Worm (Caenorhabditis elegans) whole organism, late embryonic: ENCODE results near the gene C25H3.17.
A peak's percentile ranks its signal among the peaks of the same experiment; 100 is the strongest.

Experiments used
- C08G9.2 ChIP-seq: sonication (generic microtip); optimal IDR thresholded peaks from 2 replicates; lab custom pipeline; 2016; ENCODE audit warnings: mild to moderate bottlenecking, missing genetic modification characterization, moderate library complexity, missing compliant biosample characterization
- C38D4.7 ChIP-seq: fragments of 200-800 bp; sonication (Bioruptor generic); optimal IDR thresholded peaks from 2 replicates; lab custom pipeline; 2018; ENCODE audit warnings: mild to moderate bottlenecking, missing genetic modification characterization, moderate library complexity, missing compliant biosample characterization
- F13H6.1 ChIP-seq: sonication (generic microtip); optimal IDR thresholded peaks from 2 replicates; lab custom pipeline; 2016; ENCODE audit warnings: missing genetic modification characterization, missing compliant biosample characterization
- T23F11.4 ChIP-seq: fragments of 200-800 bp; sonication (Bioruptor generic); optimal IDR thresholded peaks from 2 replicates; lab custom pipeline; 2018; ENCODE audit warnings: mild to moderate bottlenecking, missing genetic modification characterization, missing compliant biosample characterization
- Y22D7AL.16 ChIP-seq: sonication (generic microtip); optimal IDR thresholded peaks from 2 replicates; lab custom pipeline; 2016; ENCODE audit warnings: missing genetic modification characterization, missing compliant biosample characterization
- ahr-1 ChIP-seq: sonication (generic microtip); optimal IDR thresholded peaks from 2 replicates; lab custom pipeline; 2016; ENCODE audit warnings: missing genetic modification characterization, missing compliant biosample characterization
- ama-1 ChIP-seq: fragments of 150-350 bp; optimal IDR thresholded peaks from 2 replicates; lab custom pipeline; 2014
- ceh-14 ChIP-seq: sonication (generic microtip); optimal IDR thresholded peaks from 2 replicates; lab custom pipeline; 2016; ENCODE audit warnings: missing genotype, missing genetic modification characterization, missing compliant biosample characterization
- ceh-18 ChIP-seq: sonication (generic microtip); optimal IDR thresholded peaks from 2 replicates; lab custom pipeline; 2016; ENCODE audit warnings: missing genetic modification characterization, missing compliant biosample characterization
- ceh-19 ChIP-seq: fragments of 200-800 bp; sonication (Bioruptor generic); optimal IDR thresholded peaks from 2 replicates; lab custom pipeline; 2018; ENCODE audit warnings: mild to moderate bottlenecking, missing genetic modification characterization, missing compliant biosample characterization
- ceh-2 ChIP-seq: sonication (generic microtip); optimal IDR thresholded peaks from 2 replicates; lab custom pipeline; 2016; ENCODE audit warnings: missing genotype, missing genetic modification characterization, missing compliant biosample characterization
- ceh-30 ChIP-seq: fragments of 150-350 bp; optimal IDR thresholded peaks from 2 replicates; lab custom pipeline; 2014; ENCODE audit warnings: missing biosample characterization, missing genetic modification characterization
- ceh-31 ChIP-seq: sonication (generic microtip); optimal IDR thresholded peaks from 2 replicates; lab custom pipeline; 2016; ENCODE audit warnings: missing genetic modification characterization, missing compliant biosample characterization
- ceh-34 ChIP-seq: sonication (generic microtip); optimal IDR thresholded peaks from 2 replicates; lab custom pipeline; 2016; ENCODE audit warnings: mild to moderate bottlenecking, missing genetic modification characterization, missing compliant biosample characterization
- ceh-45 ChIP-seq: fragments of 200-800 bp; sonication (Bioruptor generic); IDR thresholded peaks from 2 replicates; pipeline ENCODE4 v1.3.6; 2022; ENCODE audit warnings: missing genetic modification reagents, missing genetic modification characterization, missing compliant biosample characterization
- ceh-48 ChIP-seq: sonication (generic microtip); optimal IDR thresholded peaks from 2 replicates; lab custom pipeline; 2016; ENCODE audit warnings: missing genetic modification characterization, inconsistent platforms, missing compliant biosample characterization
- dve-1 ChIP-seq: sonication (generic microtip); optimal IDR thresholded peaks from 2 replicates; lab custom pipeline; 2017; ENCODE audit warnings: antibody characterized with exemption, mild to moderate bottlenecking, missing genetic modification characterization, missing compliant biosample characterization
- elt-2 ChIP-seq: sonication (generic microtip); optimal IDR thresholded peaks from 2 replicates; lab custom pipeline; 2016; ENCODE audit warnings: missing genetic modification reagents, missing genetic modification characterization, missing compliant biosample characterization
- elt-4 ChIP-seq: sonication (generic microtip); optimal IDR thresholded peaks from 2 replicates; lab custom pipeline; 2016; ENCODE audit warnings: missing genetic modification characterization, missing compliant biosample characterization
- eyg-1 ChIP-seq: sonication (generic microtip); optimal IDR thresholded peaks from 2 replicates; lab custom pipeline; 2016; ENCODE audit warnings: missing genotype, missing genetic modification characterization, missing compliant biosample characterization
- fax-1 ChIP-seq: sonication (generic microtip); optimal IDR thresholded peaks from 2 replicates; lab custom pipeline; 2016; ENCODE audit warnings: missing genotype, missing genetic modification characterization, missing compliant biosample characterization
- fkh-6 ChIP-seq: sonication (generic microtip); optimal IDR thresholded peaks from 2 replicates; lab custom pipeline; 2016; ENCODE audit warnings: missing genetic modification characterization, missing compliant biosample characterization
- gmeb-2 ChIP-seq: sonication (generic microtip); optimal IDR thresholded peaks from 2 replicates; lab custom pipeline; 2016; ENCODE audit warnings: missing genetic modification characterization, inconsistent platforms, missing compliant biosample characterization
- hlh-13 ChIP-seq: fragments of 200-800 bp; sonication (Bioruptor generic); optimal IDR thresholded peaks from 2 replicates; lab custom pipeline; 2018; ENCODE audit warnings: mild to moderate bottlenecking, missing genetic modification characterization, missing compliant biosample characterization
- hlh-15 ChIP-seq: sonication (generic microtip); optimal IDR thresholded peaks from 2 replicates; lab custom pipeline; 2016; ENCODE audit warnings: missing genetic modification characterization, missing compliant biosample characterization
- hlh-30 ChIP-seq: sonication (generic microtip); optimal IDR thresholded peaks from 2 replicates; lab custom pipeline; 2017; ENCODE audit warnings: antibody characterized with exemption, missing genetic modification characterization, missing compliant biosample characterization; ENCODE audit not compliant: insufficient read depth
- hlh-6 ChIP-seq: sonication (generic microtip); optimal IDR thresholded peaks from 2 replicates; lab custom pipeline; 2016; ENCODE audit warnings: missing genotype, missing genetic modification characterization, missing compliant biosample characterization
- hlh-8 ChIP-seq: sonication (generic microtip); optimal IDR thresholded peaks from 2 replicates; lab custom pipeline; 2016; ENCODE audit warnings: missing genotype, missing genetic modification characterization, missing compliant biosample characterization
- lim-6 ChIP-seq: sonication (generic microtip); optimal IDR thresholded peaks from 2 replicates; lab custom pipeline; 2016; ENCODE audit warnings: missing genetic modification characterization, missing compliant biosample characterization
- lin-11 ChIP-seq: fragments of 200-800 bp; sonication (Bioruptor generic); optimal IDR thresholded peaks from 2 replicates; lab custom pipeline; 2018; ENCODE audit warnings: mild to moderate bottlenecking, missing genetic modification characterization, missing compliant biosample characterization
- madf-2 ChIP-seq: sonication (generic microtip); optimal IDR thresholded peaks from 2 replicates; lab custom pipeline; 2017; ENCODE audit warnings: missing genetic modification characterization, missing compliant biosample characterization
- mec-3 ChIP-seq: sonication (generic microtip); optimal IDR thresholded peaks from 2 replicates; lab custom pipeline; 2016; ENCODE audit warnings: borderline replicate concordance, missing genetic modification characterization, missing compliant biosample characterization
- nhr-11 ChIP-seq: fragments of 150-350 bp; optimal IDR thresholded peaks from 2 replicates; lab custom pipeline; 2014; ENCODE audit warnings: missing biosample characterization, missing genetic modification characterization
- pax-1 ChIP-seq: fragments of 150-350 bp; optimal IDR thresholded peaks from 2 replicates; lab custom pipeline; 2014; ENCODE audit warnings: missing biosample characterization, missing genetic modification characterization
- pha-2 ChIP-seq: sonication (generic microtip); optimal IDR thresholded peaks from 2 replicates; lab custom pipeline; 2017; ENCODE audit warnings: mild to moderate bottlenecking, missing genetic modification characterization, missing compliant biosample characterization
- pros-1 ChIP-seq: fragments of 150-350 bp; optimal IDR thresholded peaks from 2 replicates; lab custom pipeline; 2014; ENCODE audit warnings: missing biosample characterization, missing genetic modification reagents, missing genetic modification characterization
- rnt-1 ChIP-seq: sonication (generic microtip); optimal IDR thresholded peaks from 2 replicates; lab custom pipeline; 2016; ENCODE audit warnings: missing genetic modification characterization, missing compliant biosample characterization
- sox-2 ChIP-seq: fragments of 200-800 bp; sonication (Bioruptor generic); IDR thresholded peaks from 2 replicates; pipeline ENCODE4 v1.3.6; 2022; ENCODE audit warnings: missing genetic modification reagents, missing genetic modification characterization, missing compliant biosample characterization
- sox-4 ChIP-seq: sonication (generic microtip); optimal IDR thresholded peaks from 2 replicates; lab custom pipeline; 2017; ENCODE audit warnings: mild to moderate bottlenecking, missing genetic modification characterization, inconsistent platforms, missing compliant biosample characterization
- syd-9 ChIP-seq: sonication (generic microtip); optimal IDR thresholded peaks from 2 replicates; lab custom pipeline; 2016; ENCODE audit warnings: mild to moderate bottlenecking, missing genetic modification characterization, moderate library complexity, missing compliant biosample characterization
- tbx-2 ChIP-seq: sonication (generic microtip); optimal IDR thresholded peaks from 2 replicates; lab custom pipeline; 2016; ENCODE audit warnings: missing genetic modification characterization, missing compliant biosample characterization
- tbx-7 ChIP-seq: sonication (generic microtip); optimal IDR thresholded peaks from 2 replicates; lab custom pipeline; 2016; ENCODE audit warnings: missing genotype, missing genetic modification characterization, missing compliant biosample characterization
- ttx-3 ChIP-seq: sonication (generic microtip); optimal IDR thresholded peaks from 2 replicates; lab custom pipeline; 2016; ENCODE audit warnings: missing genetic modification reagents, missing genetic modification characterization, missing compliant biosample characterization
- unc-3 ChIP-seq, 2 experiments: fragments of 200-800 bp in 1 of 2; sonication (Bioruptor generic) in 1 of 2; sonication (generic microtip) in 1 of 2; conservative IDR thresholded peaks in 1 of 2; optimal IDR thresholded peaks in 1 of 2; 2 replicates each; pipeline versions ENCODE4 v1.3.6 to Lab custom; 2016 to 2022; ENCODE audit warnings: missing compliant biosample characterization in 2 of 2, missing genetic modification characterization in 2 of 2, missing genetic modification reagents in 1 of 2
- unc-42 ChIP-seq: sonication (generic microtip); optimal IDR thresholded peaks from 2 replicates; lab custom pipeline; 2016; ENCODE audit warnings: missing genotype, missing genetic modification characterization, missing compliant biosample characterization
- unc-55 ChIP-seq: sonication (generic microtip); optimal IDR thresholded peaks from 2 replicates; lab custom pipeline; 2017; ENCODE audit warnings: missing biosample characterization, missing genetic modification reagents, missing genetic modification characterization
- unc-86 ChIP-seq: sonication (generic microtip); optimal IDR thresholded peaks from 2 replicates; lab custom pipeline; 2016; ENCODE audit warnings: missing genetic modification characterization, missing compliant biosample characterization
- zip-5 ChIP-seq: sonication (generic microtip); optimal IDR thresholded peaks from 2 replicates; lab custom pipeline; 2016; ENCODE audit warnings: missing genetic modification characterization, missing compliant biosample characterization
- ztf-16 ChIP-seq: sonication (generic microtip); optimal IDR thresholded peaks from 2 replicates; lab custom pipeline; 2017; ENCODE audit warnings: missing genetic modification characterization, missing compliant biosample characterization

Gene C25H3.17

ce11 chrII:5663180-5663791 lies 6.2 kb downstream of the C25H3.17 start:
- TF ChIP-seq ztf-16 (tag; lab: Kevin White, UChicago): no peak
- TF ChIP-seq ceh-48 (tag; lab: Kevin White, UChicago): no peak
- TF ChIP-seq pha-2: no peak
- peak; percentile 10 for TF ChIP-seq ceh-14
- TF ChIP-seq unc-42: peak; percentile 12
- TF ChIP-seq Y22D7AL.16 (tag; lab: Kevin White, UChicago): no peak
- TF ChIP-seq tbx-7: no peak
- TF ChIP-seq, all 69 proteins: peak for 2

- TF ChIP-seq gmeb-2 (tag; lab: Kevin White, UChicago): peak; percentile 70
- peak; percentile 64 for TF ChIP-seq hlh-8 (tag; lab: Kevin White, UChicago)
- TF ChIP-seq syd-9 (tag; lab: Kevin White, UChicago): peak; percentile 44
- peak; percentile 93 for TF ChIP-seq unc-3 (GFP tag; conservative IDR thresholded peaks at IDR 0.05; lab: Robert Waterston, UW)
- no peak for TF ChIP-seq unc-3 (tag; optimal IDR thresholded peaks at IDR 0.05; lab: Kevin White, UChicago)
- TF ChIP-seq ttx-3 (tag; lab: Kevin White, UChicago): no peak
- TF ChIP-seq sox-2: peak; percentile 52; the same call in 1 of the 2 replicates
- peak; percentile 75 for TF ChIP-seq madf-2 (tag; lab: Kevin White, UChicago)
- peak; percentile 90 for TF ChIP-seq ceh-34 (tag; lab: Kevin White, UChicago)
- TF ChIP-seq rnt-1 (tag; lab: Kevin White, UChicago): peak; percentile 78
- TF ChIP-seq tbx-7: peak; percentile 23
- peak; percentile 85 for TF ChIP-seq tbx-2
- TF ChIP-seq unc-55 (GFP tag; lab: Kevin White, UChicago): peak; percentile 66
- peak; percentile 90 for TF ChIP-seq ceh-18
- TF ChIP-seq ceh-30 (tag; lab: Kevin White, UChicago): peak; percentile 44
- TF ChIP-seq ceh-45: peak; percentile 87
- peak; percentile 55 for TF ChIP-seq hlh-30 (tag; lab: Kevin White, UChicago)
- peak; percentile 73 for TF ChIP-seq C38D4.7 (GFP tag; lab: Kevin White, UChicago)
- peak; percentile 36 for TF ChIP-seq unc-42
- peak; percentile 74 for TF ChIP-seq ceh-48 (tag; lab: Kevin White, UChicago)
- TF ChIP-seq hlh-13 (GFP tag; lab: Kevin White, UChicago): peak; percentile 45
- peak; percentile 48 for TF ChIP-seq mec-3 (tag; lab: Kevin White, UChicago)
- peak; percentile 89 for TF ChIP-seq ceh-31 (tag; lab: Kevin White, UChicago)
- TF ChIP-seq dve-1 (tag; lab: Kevin White, UChicago): peak; percentile 90
- TF ChIP-seq ahr-1: peak; percentile 55
- peak; percentile 67 for TF ChIP-seq lin-11 (tag; lab: Kevin White, UChicago)
- TF ChIP-seq elt-2 (tag; lab: Kevin White, UChicago): peak; percentile 83
- TF ChIP-seq T23F11.4 (GFP tag; lab: Kevin White, UChicago): peak; percentile 87
- TF ChIP-seq zip-5 (tag; lab: Kevin White, UChicago): no peak
- TF ChIP-seq fkh-6 (tag; lab: Kevin White, UChicago): no peak
- peak; percentile 78 for TF ChIP-seq Y22D7AL.16 (tag; lab: Kevin White, UChicago)
- no peak for TF ChIP-seq elt-4
- peak; percentile 92 for TF ChIP-seq pros-1 (tag; lab: Kevin White, UChicago)
- TF ChIP-seq ceh-19 (GFP tag; lab: Kevin White, UChicago): peak; percentile 91
- TF ChIP-seq ceh-14: peak; percentile 72
- TF ChIP-seq pax-1 (tag; lab: Kevin White, UChicago): peak; percentile 5
- TF ChIP-seq pha-2: no peak
- peak; percentile 98 for TF ChIP-seq ama-1 (lab: Kevin White, UChicago)
- TF ChIP-seq unc-86 (tag; lab: Kevin White, UChicago): peak; percentile 72
- TF ChIP-seq eyg-1 (tag; lab: Kevin White, UChicago): no peak
- peak; percentile 78 for TF ChIP-seq lim-6 (tag; lab: Kevin White, UChicago)
- TF ChIP-seq hlh-15 (tag; lab: Kevin White, UChicago): no peak
- peak; percentile 54 for TF ChIP-seq ceh-2 (tag; lab: Kevin White, UChicago)
- peak; percentile 76 for TF ChIP-seq C08G9.2
- TF ChIP-seq nhr-11 (tag; lab: Kevin White, UChicago): peak; percentile 38
- peak; percentile 83 for TF ChIP-seq sox-4
- peak; percentile 30 for TF ChIP-seq fax-1 (tag; lab: Kevin White, UChicago)
- peak; percentile 22 for TF ChIP-seq hlh-6 (tag; lab: Kevin White, UChicago)
- TF ChIP-seq F13H6.1 (tag; lab: Kevin White, UChicago): peak; percentile 81
Measured at ce11 chrII:5661735-5662177, 7.7 kb downstream of the C25H3.17 start.
